Worm (Caenorhabditis elegans): Measurements from ENCODE around the gene F31F6.1.

DNA sequence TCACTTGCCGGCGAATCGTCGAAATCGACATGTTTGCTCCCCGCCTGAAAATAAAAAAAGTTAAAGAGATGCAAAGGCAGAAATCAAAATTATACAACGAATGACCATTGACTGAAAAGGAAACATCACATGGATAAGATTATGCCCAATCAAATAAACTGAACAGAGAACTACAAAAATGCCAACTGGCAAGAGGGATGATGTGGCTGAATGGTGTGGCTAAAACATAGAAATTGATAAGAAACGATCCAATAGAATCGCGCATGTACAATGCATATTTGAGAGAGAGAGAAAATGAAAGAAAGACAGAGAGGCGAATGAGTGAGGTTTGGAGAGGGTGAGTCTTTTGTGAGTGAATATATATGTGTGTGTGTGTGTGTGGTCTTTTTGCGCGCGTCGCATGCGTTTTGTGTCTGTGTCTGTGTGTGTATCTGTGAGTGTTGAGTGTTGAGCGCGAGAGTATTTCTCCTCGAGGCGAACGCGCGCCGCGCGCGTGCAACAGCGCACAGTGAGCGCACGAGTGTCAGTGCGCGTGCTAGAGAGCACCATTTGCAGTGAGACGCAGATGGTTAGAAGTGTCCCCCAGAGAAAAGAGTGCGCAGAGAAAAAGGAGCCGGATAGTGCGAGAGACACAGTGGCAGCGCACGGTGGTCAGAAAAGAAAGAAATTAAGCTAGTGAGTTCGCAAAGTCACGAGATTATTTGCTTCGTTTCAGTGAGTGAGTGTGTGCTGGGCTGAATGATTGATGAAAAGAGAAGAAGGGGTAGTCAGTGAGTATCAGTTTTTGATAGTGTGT is 49.4 kb downstream of the F31F6.1 start, which contains the start of gene epn-1:
- TF ChIP-seq ces-1 (GFP tag; optimal IDR thresholded peaks at IDR 0.05) (peak; percentile 81), elt-1 (tag; optimal IDR thresholded peaks at IDR 0.05; ENCODE audit: borderline replicate concordance, insufficient read depth) (peak; percentile 31), mep-1 (tag; optimal IDR thresholded peaks at IDR 0.05) (peak; percentile 95), lin-13 (tag; optimal IDR thresholded peaks at IDR 0.05) (peak; percentile 63), sptf-1 (tag; optimal IDR thresholded peaks at IDR 0.05) (peak; percentile 89), nhr-12 (tag; optimal IDR thresholded peaks at IDR 0.05) (peak; percentile 59), lsy-2 (tag; optimal IDR thresholded peaks at IDR 0.05) (peak; percentile 26), unc-62 (GFP tag; optimal IDR thresholded peaks at IDR 0.05) (peak; percentile 93), elt-3 (tag; optimal IDR thresholded peaks at IDR 0.05) (peak; percentile 22), ceh-43 (GFP tag; optimal IDR thresholded peaks at IDR 0.05) (peak; percentile 63), unc-39 (tag; optimal IDR thresholded peaks at IDR 0.05) (no peak), M03D4.4 (tag; optimal IDR thresholded peaks at IDR 0.05) (peak; percentile 83), unc-120 (tag; optimal IDR thresholded peaks at IDR 0.05; ENCODE audit: poor library complexity, severe bottlenecking) (peak; percentile 62), mls-2 (tag; optimal IDR thresholded peaks at IDR 0.05) (peak; percentile 83)
